Worm (Caenorhabditis elegans) whole organism, L3 larva: Measurements from ENCODE around the gene rgs-7.

Experiments used
- fkh-10 ChIP-seq: sonication (generic microtip); optimal IDR thresholded peaks from 2 replicates; lab custom pipeline; 2017; ENCODE audit warnings: missing biosample characterization, missing genetic modification reagents, missing genetic modification characterization
- nfya-1 ChIP-seq: sonication (generic microtip); optimal IDR thresholded peaks from 2 replicates; lab custom pipeline; 2017; ENCODE audit warnings: missing genetic modification characterization, mild to moderate bottlenecking, missing compliant biosample characterization, antibody characterized with exemption, moderate library complexity; ENCODE audit not compliant: insufficient read depth
- sea-2 ChIP-seq: fragments of 150-350 bp; sonication (generic microtip); optimal IDR thresholded peaks from 4 replicates; lab custom pipeline; 2014; ENCODE audit warnings: missing biosample characterization, missing genetic modification reagents, missing genetic modification characterization

DNA sequence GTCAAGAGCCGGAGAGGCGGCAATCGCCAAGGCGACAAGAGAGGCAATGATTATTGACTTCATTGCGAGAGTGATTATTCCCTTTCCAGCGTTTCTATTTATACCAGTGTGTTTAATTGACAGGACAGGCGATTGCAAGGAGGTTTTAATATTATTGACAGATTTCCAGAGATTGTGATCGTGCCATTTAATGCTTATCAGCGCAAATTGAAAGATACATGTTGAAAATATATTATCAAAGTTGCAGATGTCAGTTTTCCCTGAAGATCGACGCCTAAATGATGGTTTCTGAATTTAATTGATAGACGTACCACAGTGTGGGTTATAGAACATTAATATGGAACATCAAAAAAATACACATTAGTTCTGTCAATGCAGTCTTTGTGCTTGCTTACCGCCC, 21.6 kb downstream of the rgs-7 start, which contains the start of gene vit-4:
- TF ChIP-seq fkh-10 (GFP tag; lab: Kevin White, UChicago) (no peak), sea-2 (GFP tag; lab: Kevin White, UChicago) (no peak), nfya-1 (tag; lab: Kevin White, UChicago) (no peak)
